Fruit fly (Drosophila melanogaster) whole organism, pupa: ENCODE measurements around the gene CG11893.
A peak's percentile ranks its signal among the peaks of the same experiment; 100 is the strongest.

ENCODE experiments used
- CG10348 ChIP-seq: fragments of 200-800 bp; sonication (Bioruptor generic); IDR thresholded peaks from 2 replicates; pipeline ENCODE4 v1.3.6; 2022; ENCODE audit warnings: missing biosample characterization, missing genetic modification characterization
- CG12605 ChIP-seq: fragments of 200-800 bp; sonication (Bioruptor generic); IDR thresholded peaks from 2 replicates; pipeline ENCODE4 v1.3.6; 2022; ENCODE audit warnings: missing biosample characterization, missing genetic modification characterization
- CG13204 ChIP-seq: fragments of 200-800 bp; sonication (Bioruptor generic); optimal IDR thresholded peaks from 2 replicates; lab custom pipeline; 2018; ENCODE audit warnings: missing biosample characterization, mild to moderate bottlenecking, missing genetic modification characterization, moderate library complexity
- CG15710 ChIP-seq: fragments of 200-800 bp; sonication (Bioruptor generic); optimal IDR thresholded peaks from 2 replicates; lab custom pipeline; 2018; ENCODE audit warnings: missing biosample characterization, mild to moderate bottlenecking, missing genetic modification characterization, moderate library complexity
- CG17806 ChIP-seq: fragments of 200-800 bp; sonication (Bioruptor generic); optimal IDR thresholded peaks from 2 replicates; lab custom pipeline; 2018; ENCODE audit warnings: missing biosample characterization, mild to moderate bottlenecking, missing genetic modification characterization, moderate library complexity
- CG4496 ChIP-seq: fragments of 200-800 bp; sonication (Bioruptor generic); IDR thresholded peaks from 3 replicates; pipeline ENCODE4 v1.3.6; 2022; ENCODE audit warnings: missing biosample characterization, missing genetic modification characterization
- CG8159 ChIP-seq: fragments of 200-800 bp; sonication (Bioruptor generic); optimal IDR thresholded peaks from 3 replicates; lab custom pipeline; 2018; ENCODE audit warnings: missing biosample characterization, mild to moderate bottlenecking, missing genetic modification characterization, moderate library complexity
- CG8301 ChIP-seq: fragments of 200-800 bp; sonication (Bioruptor generic); optimal IDR thresholded peaks from 2 replicates; lab custom pipeline; 2018; ENCODE audit warnings: missing biosample characterization, mild to moderate bottlenecking, missing genetic modification characterization
- CG9948 ChIP-seq: fragments of 200-800 bp; sonication (Bioruptor generic); optimal IDR thresholded peaks from 2 replicates; lab custom pipeline; 2018; ENCODE audit warnings: missing biosample characterization, mild to moderate bottlenecking, missing genetic modification characterization, moderate library complexity
- EcR ChIP-seq: fragments of 200-800 bp; sonication (Bioruptor generic); optimal IDR thresholded peaks from 3 replicates; lab custom pipeline; 2019; ENCODE audit warnings: missing biosample characterization, missing genetic modification characterization, mild to moderate bottlenecking, moderate library complexity, missing genetic modification reagents
- Pif1A ChIP-seq: fragments of 200-800 bp; sonication (Bioruptor generic); optimal IDR thresholded peaks from 3 replicates; lab custom pipeline; 2016; ENCODE audit warnings: missing biosample characterization, missing genetic modification characterization
- Pif1B ChIP-seq: fragments of 200-800 bp; sonication (Bioruptor generic); optimal IDR thresholded peaks from 3 replicates; lab custom pipeline; 2016; ENCODE audit warnings: missing biosample characterization, missing genetic modification characterization
- fd96Ca ChIP-seq: fragments of 200-800 bp; sonication (Bioruptor generic); IDR thresholded peaks from 3 replicates; pipeline ENCODE4 v1.3.6; 2022; ENCODE audit warnings: missing biosample characterization, missing genetic modification characterization
- rn ChIP-seq: fragments of 200-800 bp; sonication (Bioruptor generic); IDR thresholded peaks from 2 replicates; pipeline ENCODE4 v1.3.6; 2022; ENCODE audit warnings: missing biosample characterization, missing genetic modification characterization

dm6 chr3R:25258628-25259240 lies 31.0 kb upstream of the CG11893 start, which contains the start of gene CG11857:
- TF ChIP-seq CG4496 (GFP tag; lab: Robert Waterston, UW) (peak; percentile 98), CG8301 (peak; percentile 92), Pif1A (GFP tag; lab: Kevin White, UChicago) (no peak), rn (GFP tag; lab: Robert Waterston, UW) (peak; percentile 96), CG13204 (no peak), Pif1B (GFP tag; lab: Kevin White, UChicago) (no peak), CG8159 (peak; percentile 93), CG17806 (tag; lab: Kevin White, UChicago) (peak; percentile 93), CG10348 (GFP tag; lab: Robert Waterston, UW) (peak; percentile 96), EcR (GFP tag; lab: Kevin White, UChicago) (peak; percentile 55), fd96Ca (GFP tag; lab: Robert Waterston, UW) (peak; percentile 98), CG12605 (GFP tag; lab: Robert Waterston, UW) (peak; percentile 93), CG9948 (tag; lab: Kevin White, UChicago) (peak; percentile 93), CG15710 (tag; lab: Kevin White, UChicago) (peak; percentile 96)
